Worm (Caenorhabditis elegans): ENCODE results near the gene spe-26.

The spe-26 gene

ce11 chrIV:10417781-10418180 lies 26.1 kb upstream of the spe-26 start, which contains the start of gene F13B12.6:
Gene F13B12.6, minus strand, starts transcription at chrIV:10417881.
- no peak for TF ChIP-seq pros-1 (tag; optimal IDR thresholded peaks at IDR 0.05)

- no peak for TF ChIP-seq rnt-1 (tag; optimal IDR thresholded peaks at IDR 0.05)
Measured at ce11 chrIV:10413828-10414227, 22.1 kb upstream of the spe-26 start, which contains the start of gene R10H10.7. Gene R10H10.7, minus strand, starts transcription at chrIV:10413928.

ce11 chrIV:10409377-10409776 lies 17.6 kb upstream of the spe-26 start, which contains the start of gene rfk-1:
Gene rfk-1, minus strand, starts transcription at chrIV:10409477.
- no peak for TF ChIP-seq Y22D7AL.16 (tag; optimal IDR thresholded peaks at IDR 0.05)
- no peak for TF ChIP-seq elt-2 (tag; optimal IDR thresholded peaks at IDR 0.05)
- no peak for TF ChIP-seq pha-4 (tag; optimal IDR thresholded peaks at IDR 0.05)
- no peak for TF ChIP-seq syd-9 (tag; optimal IDR thresholded peaks at IDR 0.05)
- TF ChIP-seq mec-3 (tag; optimal IDR thresholded peaks at IDR 0.05; ENCODE audit: borderline replicate concordance), result no peak
- no peak for TF ChIP-seq nfya-1 (tag; optimal IDR thresholded peaks at IDR 0.05)

ce11 chrIV:10403193-10404058 lies 11.7 kb upstream of the spe-26 start, which contains the start of gene gpa-7:
Gene gpa-7, plus strand, starts transcription at chrIV:10404008.
- peak; percentile 10 for TF ChIP-seq hlh-6 (tag; optimal IDR thresholded peaks at IDR 0.05)
- no peak for TF ChIP-seq sox-4 (tag; optimal IDR thresholded peaks at IDR 0.05)
- peak; percentile 44 for TF ChIP-seq C08G9.2 (tag; optimal IDR thresholded peaks at IDR 0.05)
- no peak for TF ChIP-seq ceh-30 (tag; optimal IDR thresholded peaks at IDR 0.05)
- no peak for TF ChIP-seq hlh-30 (tag; optimal IDR thresholded peaks at IDR 0.05; ENCODE audit: insufficient read depth)
- TF ChIP-seq hlh-8 (tag; optimal IDR thresholded peaks at IDR 0.05), result peak; percentile 33
- no peak for TF ChIP-seq che-1 (tag; optimal IDR thresholded peaks at IDR 0.05)
- TF ChIP-seq elt-2 (tag; optimal IDR thresholded peaks at IDR 0.05), result no peak
- no peak for TF ChIP-seq ttx-3 (tag; optimal IDR thresholded peaks at IDR 0.05)
- no peak for TF ChIP-seq zip-5 (tag; optimal IDR thresholded peaks at IDR 0.05)
- TF ChIP-seq rnt-1 (tag; optimal IDR thresholded peaks at IDR 0.05), result peak; percentile 44
- no peak for TF ChIP-seq C38D4.7 (GFP tag; optimal IDR thresholded peaks at IDR 0.05)
- peak; percentile 86 for TF ChIP-seq nfya-1 (tag; optimal IDR thresholded peaks at IDR 0.05)
- TF ChIP-seq Y22D7AL.16 (tag; optimal IDR thresholded peaks at IDR 0.05), result no peak
- TF ChIP-seq unc-3 (GFP tag; conservative IDR thresholded peaks at IDR 0.05), result no peak; the same call in 1 of the 2 replicates
- TF ChIP-seq unc-3 (tag; optimal IDR thresholded peaks at IDR 0.05), result peak; percentile 50
- peak; percentile 88 for TF ChIP-seq ceh-31 (tag; optimal IDR thresholded peaks at IDR 0.05)
- peak; percentile 15 for TF ChIP-seq lim-6 (tag; optimal IDR thresholded peaks at IDR 0.05)
- TF ChIP-seq pag-3 (tag; optimal IDR thresholded peaks at IDR 0.05; ENCODE audit: borderline replicate concordance), result no peak
- no peak for TF ChIP-seq ceh-2 (tag; optimal IDR thresholded peaks at IDR 0.05)
- TF ChIP-seq pax-1 (tag; optimal IDR thresholded peaks at IDR 0.05), result no peak
- TF ChIP-seq tbx-7 (tag; optimal IDR thresholded peaks at IDR 0.05), result no peak
- TF ChIP-seq unc-86 (tag; optimal IDR thresholded peaks at IDR 0.05), result peak; percentile 22
- no peak for TF ChIP-seq dve-1 (tag; optimal IDR thresholded peaks at IDR 0.05)
- TF ChIP-seq nhr-232 (tag; optimal IDR thresholded peaks at IDR 0.05), result no peak
- peak; percentile 86 for TF ChIP-seq unc-42 (tag; optimal IDR thresholded peaks at IDR 0.05)
- TF ChIP-seq pha-2 (tag; optimal IDR thresholded peaks at IDR 0.05), result no peak
- no peak for TF ChIP-seq gmeb-2 (tag; optimal IDR thresholded peaks at IDR 0.05)
- TF ChIP-seq tbx-2 (tag; optimal IDR thresholded peaks at IDR 0.05), result peak; percentile 83
- peak; percentile 3 for TF ChIP-seq mec-3 (tag; optimal IDR thresholded peaks at IDR 0.05; ENCODE audit: borderline replicate concordance)
- TF ChIP-seq nhr-11 (tag; optimal IDR thresholded peaks at IDR 0.05), result no peak
- no peak for TF ChIP-seq elt-4 (tag; optimal IDR thresholded peaks at IDR 0.05)
- no peak for TF ChIP-seq hlh-15 (tag; optimal IDR thresholded peaks at IDR 0.05)
- TF ChIP-seq unc-55 (GFP tag; optimal IDR thresholded peaks at IDR 0.05), result peak; percentile 54
- no peak for TF ChIP-seq ceh-24 (tag; optimal IDR thresholded peaks at IDR 0.05)
- TF ChIP-seq sox-2 (GFP tag; IDR thresholded peaks at IDR 0.05), result no peak
- TF ChIP-seq K02D7.2 (tag; optimal IDR thresholded peaks at IDR 0.05), result no peak
- TF ChIP-seq pat-9 (tag; optimal IDR thresholded peaks at IDR 0.05), result peak; percentile 35
- no peak for TF ChIP-seq hlh-13 (GFP tag; optimal IDR thresholded peaks at IDR 0.05)
- peak; percentile 53 for TF ChIP-seq fkh-10 (GFP tag; optimal IDR thresholded peaks at IDR 0.05)
- peak; percentile 75 for TF ChIP-seq ceh-14 (tag; optimal IDR thresholded peaks at IDR 0.05)

Measured in whole organism, late embryonic.